Fruit fly (Drosophila melanogaster): ENCODE measurements around the gene CG8852.

CG8852 gene

dm6 chr2L:3524729-3525181 is at the start of gene CG8852 (continued):
- TF ChIP-seq CG13424 (tag; optimal IDR thresholded peaks at IDR 0.05) (peak; percentile 46), CG6765 (GFP tag; optimal IDR thresholded peaks at IDR 0.05) (peak; percentile 16), CrebB (tag; optimal IDR thresholded peaks at IDR 0.05) (no peak), sisA (GFP tag; IDR thresholded peaks at IDR 0.05) (peak; percentile 51), bowl (GFP tag; IDR thresholded peaks at IDR 0.05) (no peak), CG32532 (GFP tag; IDR thresholded peaks at IDR 0.05) (peak; percentile 58), CG34422 (GFP tag; IDR thresholded peaks at IDR 0.05) (0 out of 3 replicates have a peak, but pooled peaks have one; percentile 28), klu (GFP tag; IDR thresholded peaks at IDR 0.05) (no peak)

DNA sequence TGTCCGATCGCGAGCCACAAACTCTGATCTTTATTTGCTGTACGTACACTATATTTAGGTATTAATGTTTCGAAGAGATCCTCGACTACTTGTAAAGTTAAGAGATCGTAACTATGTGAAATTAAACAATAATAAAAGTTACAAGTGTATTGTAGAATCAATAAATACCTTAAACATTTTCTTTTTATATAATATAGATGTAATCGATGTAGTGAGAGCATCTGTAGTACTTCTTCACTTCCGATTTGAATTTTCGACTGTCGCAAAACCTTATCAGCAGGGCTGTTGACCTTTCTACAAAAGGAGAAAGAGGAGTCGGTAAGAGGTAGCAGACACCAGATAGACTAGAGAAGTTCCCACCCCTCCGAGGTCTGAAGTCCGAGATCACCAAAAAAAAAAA is 49.8 kb upstream of the CG8852 start:
- TF ChIP-seq D19A (tag; optimal IDR thresholded peaks at IDR 0.05) (peak; percentile 30), Drgx (GFP tag; IDR thresholded peaks at IDR 0.05) (no peak), az2 (GFP tag; optimal IDR thresholded peaks at IDR 0.05) (no peak), al (GFP tag; IDR thresholded peaks at IDR 0.05) (no peak)

DNA sequence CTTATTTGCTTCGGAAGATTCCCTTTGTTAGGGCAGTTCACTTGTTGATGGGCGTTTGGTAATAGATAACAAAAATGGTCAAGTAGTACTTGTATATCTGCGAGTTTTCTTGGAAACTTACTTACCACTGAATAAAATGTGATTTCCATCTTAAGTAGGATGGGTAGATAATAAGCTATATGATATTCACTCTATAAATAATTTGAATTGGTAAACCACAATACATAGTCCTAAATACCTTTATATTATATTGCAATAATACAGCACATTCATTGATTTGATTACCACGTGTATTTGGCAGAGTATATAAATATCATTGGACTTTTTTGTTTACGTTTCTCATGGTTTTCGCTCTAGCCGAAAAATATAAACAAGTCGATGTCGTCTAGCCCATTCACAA is 49.0 kb upstream of the CG8852 start:
- peak; percentile 50 for TF ChIP-seq slou (GFP tag; optimal IDR thresholded peaks at IDR 0.05)
- peak; percentile 51; the same call in 1 of the 2 replicates for TF ChIP-seq sob (GFP tag; IDR thresholded peaks at IDR 0.05)
- no peak; the same call in none of the 2 replicates for TF ChIP-seq Oaz (GFP tag; IDR thresholded peaks at IDR 0.05)
- TF ChIP-seq Nf-YB (GFP tag; optimal IDR thresholded peaks at IDR 0.05): no peak
- TF ChIP-seq ase (GFP tag; IDR thresholded peaks at IDR 0.05): 0 out of 3 replicates have a peak, but pooled peaks have one; percentile 32
- TF ChIP-seq CG13424 (tag; optimal IDR thresholded peaks at IDR 0.05): peak; percentile 66
- no peak for TF ChIP-seq crol (GFP tag; IDR thresholded peaks at IDR 0.05)
- peak; percentile 67 for TF ChIP-seq HmgZ (tag; optimal IDR thresholded peaks at IDR 0.05)
- TF ChIP-seq ems (GFP tag; optimal IDR thresholded peaks at IDR 0.05): peak; percentile 16
- peak; percentile 28 for TF ChIP-seq CG17829 (tag; optimal IDR thresholded peaks at IDR 0.05)
- no peak for TF ChIP-seq emc (GFP tag; optimal IDR thresholded peaks at IDR 0.05)
- TF ChIP-seq sug (tag; optimal IDR thresholded peaks at IDR 0.05): peak; percentile 49
- peak in 1 of 2 experiments; percentile 81 for TF ChIP-seq Hr51 (GFP tag; optimal IDR thresholded peaks at IDR 0.05)
- TF ChIP-seq lilli (GFP tag; optimal IDR thresholded peaks at IDR 0.05): peak; percentile 71
- peak; percentile 26 for TF ChIP-seq CG13775 (GFP tag; optimal IDR thresholded peaks at IDR 0.05)
- peak; percentile 10; the same call in 1 of the 4 replicates for TF ChIP-seq Gug (GFP tag; IDR thresholded peaks at IDR 0.05)
- TF ChIP-seq Hr39 (optimal IDR thresholded peaks at IDR 0.05): no peak
- TF ChIP-seq PHDP (tag; optimal IDR thresholded peaks at IDR 0.05): peak; percentile 64
- TF ChIP-seq ind (GFP tag; optimal IDR thresholded peaks at IDR 0.05): peak; percentile 58
- peak; percentile 21 for TF ChIP-seq CG4854 (GFP tag; optimal IDR thresholded peaks at IDR 0.05)
- TF ChIP-seq nerfin-2 (GFP tag; IDR thresholded peaks at IDR 0.05; ENCODE audit: partially characterized antibody): no peak
- TF ChIP-seq CG17361 (GFP tag; IDR thresholded peaks at IDR 0.05): peak; percentile 72; the same call in 2 of the 3 replicates
- TF ChIP-seq CG10565 (GFP tag; optimal IDR thresholded peaks at IDR 0.05): no peak
- no peak for TF ChIP-seq CG4404 (GFP tag; IDR thresholded peaks at IDR 0.05)
- TF ChIP-seq CG9437 (GFP tag; optimal IDR thresholded peaks at IDR 0.05): peak; percentile 78
- peak; percentile 37; the same call in 1 of the 2 replicates for TF ChIP-seq klu (GFP tag; IDR thresholded peaks at IDR 0.05)
- TF ChIP-seq Trl (optimal IDR thresholded peaks at IDR 0.05): no peak
- peak; percentile 37 for TF ChIP-seq Trl (GFP tag; optimal IDR thresholded peaks at IDR 0.05)
- TF ChIP-seq CG17568 (GFP tag; optimal IDR thresholded peaks at IDR 0.05): peak; percentile 66
- no peak for TF ChIP-seq Sry-δ (GFP tag; optimal IDR thresholded peaks at IDR 0.05)
- TF ChIP-seq ttk (GFP tag; IDR thresholded peaks at IDR 0.05): 0 out of 2 replicates have a peak, but pooled peaks have one; percentile 37
- peak; percentile 77 for TF ChIP-seq CG18599 (GFP tag; optimal IDR thresholded peaks at IDR 0.05)
- peak; percentile 40 for TF ChIP-seq Chrac-16 (GFP tag; optimal IDR thresholded peaks at IDR 0.05)
- no peak for TF ChIP-seq CG4328 (GFP tag; optimal IDR thresholded peaks at IDR 0.05)
- no peak for TF ChIP-seq HmgD (GFP tag; optimal IDR thresholded peaks at IDR 0.05)
- TF ChIP-seq az2 (GFP tag; optimal IDR thresholded peaks at IDR 0.05): peak; percentile 50
- peak; percentile 31; the same call in 1 of the 2 replicates for TF ChIP-seq E2f2 (GFP tag; IDR thresholded peaks at IDR 0.05)
- peak; percentile 68 for TF ChIP-seq fd3F (GFP tag; optimal IDR thresholded peaks at IDR 0.05)
- TF ChIP-seq p53 (GFP tag; optimal IDR thresholded peaks at IDR 0.05): no peak

Data from whole organism, embryonic.